Worm (Caenorhabditis elegans): ENCODE results near the gene kin-30.
"Not testable (repeated sequence)": the region's sequence is repeated elsewhere in the genome, so short reads cannot be mapped to it uniquely, and the experiment has no call there.

The kin-30 gene

DNA sequence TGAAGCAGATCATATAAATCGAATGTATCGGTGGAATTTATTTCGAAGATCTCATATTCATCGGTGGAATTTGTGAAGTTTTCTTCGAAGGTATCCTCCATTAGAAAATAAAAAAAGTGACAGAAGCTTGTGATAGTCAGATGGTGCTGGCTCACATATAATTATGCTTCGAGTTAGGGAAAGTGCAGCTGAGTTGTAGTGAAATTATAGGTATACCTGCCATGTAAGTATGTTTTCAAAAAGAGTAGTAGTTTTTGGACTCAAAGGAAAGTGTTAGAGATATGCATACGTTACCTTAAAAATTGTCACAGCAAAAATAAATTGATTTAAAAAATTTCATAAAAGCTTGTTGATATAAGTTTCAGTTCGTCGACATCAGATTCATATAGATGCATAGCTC, 4.3 kb upstream of the kin-30 start, which contains the start of gene srw-11:
TSS of gene srw-11 (minus strand) at position 101 of the 400 bp plus-strand sequence.
- TF ChIP-seq elt-3 (tag; optimal IDR thresholded peaks at IDR 0.05) = no peak
- TF ChIP-seq mab-5 (tag; optimal IDR thresholded peaks at IDR 0.05) = no peak
- no peak for TF ChIP-seq ama-1 (optimal IDR thresholded peaks at IDR 0.05)
- TF ChIP-seq nhr-6 (tag; optimal IDR thresholded peaks at IDR 0.05) = no peak
- TF ChIP-seq C34F6.9 (tag; optimal IDR thresholded peaks at IDR 0.05) = no peak
- no peak for TF ChIP-seq crh-2 (tag; optimal IDR thresholded peaks at IDR 0.05)
- TF ChIP-seq aly-2 (tag; optimal IDR thresholded peaks at IDR 0.05) = no peak
- TF ChIP-seq blmp-1 (tag; optimal IDR thresholded peaks at IDR 0.05; ENCODE audit: insufficient read depth) = no peak
- TF ChIP-seq sma-3 (GFP tag; optimal IDR thresholded peaks at IDR 0.05) = no peak
- no peak for TF ChIP-seq sma-9 (GFP tag; optimal IDR thresholded peaks at IDR 0.05)
- no peak for TF ChIP-seq sma-9 (tag; optimal IDR thresholded peaks at IDR 0.05)
- no peak for TF ChIP-seq zag-1 (tag; optimal IDR thresholded peaks at IDR 0.05)
- no peak for TF ChIP-seq fos-1 (tag; optimal IDR thresholded peaks at IDR 0.05)
- TF ChIP-seq skn-1 (tag; optimal IDR thresholded peaks at IDR 0.05) = no peak
- no peak for TF ChIP-seq alr-1 (tag; optimal IDR thresholded peaks at IDR 0.05)

DNA sequence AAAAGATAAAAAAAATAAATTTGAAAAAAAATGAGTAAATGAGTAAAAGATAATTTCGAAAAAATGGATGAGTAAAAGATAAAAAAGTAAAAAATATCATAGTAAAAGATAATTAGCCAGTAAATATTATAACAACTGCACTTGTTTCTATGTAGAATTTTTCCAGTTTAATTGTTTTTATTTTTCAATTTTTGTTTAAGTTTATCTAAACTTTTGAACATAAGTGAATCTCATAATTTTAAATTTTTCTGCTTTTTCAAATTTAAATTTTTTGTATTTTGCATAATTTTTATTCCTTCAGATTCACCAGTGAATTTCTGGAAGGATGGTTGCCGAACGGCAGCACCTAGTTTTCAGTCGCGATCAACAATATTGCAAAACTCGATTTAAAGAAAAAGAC, 3.3 kb upstream of the kin-30 start, which contains the start of gene chil-12:
TSS of gene chil-12 (plus strand) at position 301 of the 400 bp plus-strand sequence.
- TF ChIP-seq nhr-21 (tag; optimal IDR thresholded peaks at IDR 0.05) (no peak), lin-39 (tag; optimal IDR thresholded peaks at IDR 0.05) (no peak), fos-1 (tag; optimal IDR thresholded peaks at IDR 0.05) (no peak), ceh-16 (tag; optimal IDR thresholded peaks at IDR 0.05) (no peak), aly-2 (tag; optimal IDR thresholded peaks at IDR 0.05) (no peak), R02D3.7 (tag; optimal IDR thresholded peaks at IDR 0.05) (no peak), unc-55 (GFP tag; optimal IDR thresholded peaks at IDR 0.05) (no peak), C34F6.9 (tag; optimal IDR thresholded peaks at IDR 0.05) (no peak), skn-1 (tag; optimal IDR thresholded peaks at IDR 0.05) (no peak), sma-3 (GFP tag; optimal IDR thresholded peaks at IDR 0.05) (no peak), ama-1 (optimal IDR thresholded peaks at IDR 0.05) (no peak), nhr-25 (tag; optimal IDR thresholded peaks at IDR 0.05) (no peak), sma-9 (GFP tag; optimal IDR thresholded peaks at IDR 0.05) (no peak), sma-9 (tag; optimal IDR thresholded peaks at IDR 0.05) (no peak)

DNA sequence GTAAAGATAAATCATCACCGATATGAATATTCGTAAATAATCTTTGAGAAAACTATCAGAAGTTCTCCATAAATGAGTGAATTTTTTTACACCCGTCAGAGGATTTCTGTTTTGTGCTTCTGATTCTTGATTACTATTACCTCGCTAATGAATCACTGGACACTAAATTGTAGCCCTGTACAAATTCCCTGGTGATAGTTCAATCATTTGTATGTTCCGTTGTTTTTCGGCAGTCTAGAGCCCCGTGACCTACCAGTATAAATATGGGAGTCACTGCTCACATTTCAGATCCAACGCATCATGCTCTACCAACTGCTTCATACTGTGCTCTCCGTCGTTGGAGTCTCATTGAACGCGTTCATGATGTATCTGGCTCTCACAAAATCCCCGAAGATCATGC, 5.7 kb downstream of the kin-30 start, which contains the start of gene srd-28:
TSS of gene srd-28 (plus strand) at position 301 of the 400 bp plus-strand sequence.
- not testable (repeated sequence) for TF ChIP-seq ztf-4, ZK546.5, aly-2 (tag; optimal IDR thresholded peaks at IDR 0.05)

DNA sequence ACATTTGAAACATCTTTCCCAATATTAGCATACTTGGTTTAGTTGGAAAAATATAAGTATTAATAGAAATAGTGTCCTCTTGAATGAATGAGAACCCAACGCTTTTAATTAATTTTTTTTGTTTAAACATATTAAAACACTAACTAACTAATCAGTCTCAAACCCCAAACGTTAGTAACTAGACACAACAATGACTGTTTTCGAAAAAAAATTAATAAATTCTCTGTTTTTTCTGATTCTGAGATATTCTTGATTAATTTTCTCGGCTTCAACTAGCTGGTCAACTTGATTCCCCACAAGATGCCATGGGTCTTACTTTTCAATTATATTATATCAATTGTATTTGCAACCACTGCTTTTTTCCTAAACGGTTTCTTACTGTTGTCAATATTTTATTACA, 7.5 kb downstream of the kin-30 start, which contains the start of gene srbc-76:
TSS of gene srbc-76 (plus strand) at position 301 of the 400 bp plus-strand sequence.
- TF ChIP-seq lin-11 (tag; optimal IDR thresholded peaks at IDR 0.05) (no peak), sma-3 (GFP tag; optimal IDR thresholded peaks at IDR 0.05) (no peak), unc-62 (GFP tag; optimal IDR thresholded peaks at IDR 0.05) (no peak), sma-9 (GFP tag; optimal IDR thresholded peaks at IDR 0.05) (no peak), sma-9 (tag; optimal IDR thresholded peaks at IDR 0.05) (no peak), sem-4 (tag; optimal IDR thresholded peaks at IDR 0.05) (no peak), nhr-237 (tag; optimal IDR thresholded peaks at IDR 0.05) (no peak), nhr-77 (tag; optimal IDR thresholded peaks at IDR 0.05) (no peak), lin-39 (tag; optimal IDR thresholded peaks at IDR 0.05) (no peak), C34F6.9 (tag; optimal IDR thresholded peaks at IDR 0.05) (no peak), ztf-11 (tag; optimal IDR thresholded peaks at IDR 0.05) (no peak)

- TF ChIP-seq nhr-23 (tag; optimal IDR thresholded peaks at IDR 0.05) (no peak), nhr-129 (tag; optimal IDR thresholded peaks at IDR 0.05) (no peak), nhr-25 (tag; optimal IDR thresholded peaks at IDR 0.05) (no peak), nhr-21 (tag; optimal IDR thresholded peaks at IDR 0.05) (no peak), R02D3.7 (tag; optimal IDR thresholded peaks at IDR 0.05) (no peak), nhr-6 (tag; optimal IDR thresholded peaks at IDR 0.05) (no peak), ztf-11 (tag; optimal IDR thresholded peaks at IDR 0.05) (no peak), nhr-77 (tag; optimal IDR thresholded peaks at IDR 0.05) (no peak), ceh-82 (tag; optimal IDR thresholded peaks at IDR 0.05) (no peak), ama-1 (optimal IDR thresholded peaks at IDR 0.05) (no peak)
Observed at ce11 chrV:15253529-15253928, 9.0 kb downstream of the kin-30 start, which contains the start of gene srbc-75. Gene srbc-75, plus strand, starts transcription at chrV:15253829.

DNA sequence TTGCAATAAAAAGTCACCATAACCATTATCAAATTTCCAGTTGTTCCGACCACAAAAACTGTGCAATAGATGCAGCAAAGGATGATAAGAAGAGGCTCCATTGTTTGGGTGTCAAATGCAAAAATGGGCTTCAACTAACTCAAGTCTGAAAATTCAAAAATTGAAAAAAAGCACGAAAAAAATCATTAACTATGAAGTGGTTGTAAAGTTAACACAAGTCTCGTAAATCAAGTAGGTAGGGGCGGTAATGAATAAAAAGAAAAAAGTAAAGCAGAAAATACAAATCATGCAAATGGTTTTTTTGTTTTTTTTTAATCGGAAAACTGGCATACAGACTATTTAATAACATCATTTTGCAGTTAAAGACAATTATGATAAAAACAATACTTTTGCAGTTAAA, 12.1 kb downstream of the kin-30 start, which contains the start of gene srsx-39:
TSS of gene srsx-39 (minus strand) at position 101 of the 400 bp plus-strand sequence.
- not testable (repeated sequence) for TF ChIP-seq sma-3 (GFP tag; optimal IDR thresholded peaks at IDR 0.05); peb-1 (tag; optimal IDR thresholded peaks at IDR 0.05); Y55F3AM.14 (GFP tag; optimal IDR thresholded peaks at IDR 0.05)
